Fruit fly (Drosophila melanogaster) whole organism, embryonic: ENCODE data around the gene CG8526.

Experiments
- Abd-B ChIP-seq: fragments of 200-800 bp; sonication (Bioruptor generic); optimal IDR thresholded peaks from 2 replicates; lab custom pipeline; 2018; ENCODE audit warnings: missing biosample characterization, mild to moderate bottlenecking, missing genetic modification characterization, moderate library complexity
- CG10267 ChIP-seq: fragments of 200-800 bp; sonication (Bioruptor generic); optimal IDR thresholded peaks from 2 replicates; lab custom pipeline; 2018; ENCODE audit warnings: missing biosample characterization, mild to moderate bottlenecking, missing genetic modification characterization, moderate library complexity
- CG10462 ChIP-seq: fragments of 200-800 bp; sonication (Bioruptor generic); optimal IDR thresholded peaks from 2 replicates; lab custom pipeline; 2016; ENCODE audit warnings: missing biosample characterization, missing genetic modification characterization
- CG10565 ChIP-seq: fragments of 200-800 bp; sonication (Bioruptor generic); optimal IDR thresholded peaks from 3 replicates; lab custom pipeline; 2016; ENCODE audit warnings: missing biosample characterization, mild to moderate bottlenecking, missing genetic modification characterization
- CG11247 ChIP-seq: fragments of 200-800 bp; sonication (Bioruptor generic); IDR thresholded peaks from 2 replicates; pipeline ENCODE4 v1.3.6; 2022; ENCODE audit warnings: missing biosample characterization, missing genetic modification characterization
- CG12236 ChIP-seq: fragments of 200-800 bp; sonication (Bioruptor generic); optimal IDR thresholded peaks from 2 replicates; lab custom pipeline; 2016; ENCODE audit warnings: missing biosample characterization, missing genetic modification characterization
- CG12744 ChIP-seq: fragments of 200-800 bp; sonication (Bioruptor generic); optimal IDR thresholded peaks from 2 replicates; lab custom pipeline; 2016; ENCODE audit warnings: missing biosample characterization, missing genetic modification characterization
- CG12942 ChIP-seq: fragments of 200-800 bp; sonication (Bioruptor generic); optimal IDR thresholded peaks from 3 replicates; lab custom pipeline; 2016; ENCODE audit warnings: missing biosample characterization, missing genetic modification characterization
- CG13894 ChIP-seq: fragments of 200-800 bp; sonication (Bioruptor generic); optimal IDR thresholded peaks from 3 replicates; lab custom pipeline; 2018; ENCODE audit warnings: missing biosample characterization, mild to moderate bottlenecking, missing genetic modification characterization, moderate library complexity
- CG15479 ChIP-seq: fragments of 200-800 bp; sonication (Bioruptor generic); optimal IDR thresholded peaks from 3 replicates; lab custom pipeline; 2019; ENCODE audit warnings: missing biosample characterization, mild to moderate bottlenecking, missing genetic modification characterization, moderate library complexity
- CG17568 ChIP-seq: fragments of 200-800 bp; sonication (Bioruptor generic); optimal IDR thresholded peaks from 2 replicates; lab custom pipeline; 2018; ENCODE audit warnings: missing biosample characterization, mild to moderate bottlenecking, missing genetic modification characterization, moderate library complexity
- CG2116 ChIP-seq: fragments of 200-800 bp; sonication (Bioruptor generic); optimal IDR thresholded peaks from 3 replicates; lab custom pipeline; 2018; ENCODE audit warnings: missing biosample characterization, mild to moderate bottlenecking, missing genetic modification characterization
- CG2129 ChIP-seq: fragments of 200-800 bp; sonication (Bioruptor generic); IDR thresholded peaks from 2 replicates; pipeline ENCODE4 v1.3.6; 2022; ENCODE audit warnings: missing biosample characterization, missing genetic modification characterization; ENCODE audit not compliant: partially characterized antibody
- CG2202 ChIP-seq: fragments of 200-800 bp; sonication (Bioruptor generic); optimal IDR thresholded peaks from 2 replicates; lab custom pipeline; 2018; ENCODE audit warnings: missing biosample characterization, mild to moderate bottlenecking, missing genetic modification characterization
- CG2889 ChIP-seq: fragments of 200-800 bp; sonication (Bioruptor generic); IDR thresholded peaks from 3 replicates; pipeline ENCODE4 v1.3.6; 2022; ENCODE audit warnings: missing biosample characterization, missing genetic modification characterization
- CG32767 ChIP-seq: fragments of 200-800 bp; sonication (Bioruptor generic); IDR thresholded peaks from 2 replicates; pipeline ENCODE4 v1.3.6; 2022; ENCODE audit warnings: missing biosample characterization, missing genetic modification characterization
- CG3407 ChIP-seq: fragments of 200-800 bp; sonication (Bioruptor generic); optimal IDR thresholded peaks from 2 replicates; lab custom pipeline; 2018; ENCODE audit warnings: missing biosample characterization, mild to moderate bottlenecking, missing genetic modification characterization
- CG5245 ChIP-seq: fragments of 200-800 bp; sonication (Bioruptor generic); optimal IDR thresholded peaks from 3 replicates; lab custom pipeline; 2016; ENCODE audit warnings: missing biosample characterization, missing genetic modification characterization
- CG6791 ChIP-seq: fragments of 200-800 bp; sonication (Bioruptor generic); IDR thresholded peaks from 3 replicates; pipeline ENCODE4 v1.3.6; 2022; ENCODE audit warnings: missing biosample characterization, missing genetic modification characterization; ENCODE audit not compliant: partially characterized antibody
- CG7357 ChIP-seq: fragments of 200-800 bp; sonication (Bioruptor generic); IDR thresholded peaks from 3 replicates; pipeline ENCODE4 v1.3.6; 2022; ENCODE audit warnings: missing biosample characterization, missing genetic modification characterization
- CG7556 ChIP-seq: fragments of 200-800 bp; sonication (Bioruptor generic); optimal IDR thresholded peaks from 2 replicates; lab custom pipeline; 2017; ENCODE audit warnings: missing biosample characterization, mild to moderate bottlenecking, missing genetic modification characterization
- CG7786 ChIP-seq: fragments of 200-800 bp; sonication (Bioruptor generic); optimal IDR thresholded peaks from 2 replicates; lab custom pipeline; 2016; ENCODE audit warnings: missing biosample characterization, missing genetic modification characterization
- CG8290 ChIP-seq, 3 experiments: fragments of 200-800 bp; sonication (Bioruptor generic); optimal IDR thresholded peaks; 2 replicates each; lab custom pipeline; 2016 to 2019; ENCODE audit warnings: missing biosample characterization in 3 of 3, missing genetic modification characterization in 3 of 3, mild to moderate bottlenecking in 2 of 3, moderate library complexity in 1 of 3
- CG8944 ChIP-seq: fragments of 200-800 bp; sonication (Bioruptor generic); optimal IDR thresholded peaks from 3 replicates; lab custom pipeline; 2016; ENCODE audit warnings: missing biosample characterization, missing genetic modification characterization
- CG9609 ChIP-seq: fragments of 200-800 bp; sonication (Bioruptor generic); optimal IDR thresholded peaks from 3 replicates; lab custom pipeline; 2016; ENCODE audit warnings: missing biosample characterization, missing genetic modification characterization
- Dbx ChIP-seq: fragments of 200-800 bp; sonication (Bioruptor generic); IDR thresholded peaks from 3 replicates; pipeline ENCODE4 v1.3.6; 2022; ENCODE audit warnings: missing biosample characterization, missing genetic modification characterization
- Dip2 ChIP-seq: fragments of 200-800 bp; sonication (Bioruptor generic); IDR thresholded peaks from 2 replicates; pipeline ENCODE4 v1.3.6; 2022; ENCODE audit warnings: missing biosample characterization, missing genetic modification characterization
- HHEX ChIP-seq: fragments of 200-800 bp; sonication (Bioruptor generic); optimal IDR thresholded peaks from 3 replicates; lab custom pipeline; 2017; ENCODE audit warnings: missing biosample characterization, mild to moderate bottlenecking, missing genetic modification characterization, missing genetic modification reagents
- Kr ChIP-seq: fragments of 200-800 bp; sonication (Bioruptor generic); optimal IDR thresholded peaks from 2 replicates; lab custom pipeline; 2017; ENCODE audit warnings: missing biosample characterization, mild to moderate bottlenecking, missing genetic modification characterization
- Lhr ChIP-seq: fragments of 200-800 bp; sonication (Bioruptor generic); optimal IDR thresholded peaks from 3 replicates; lab custom pipeline; 2017; ENCODE audit warnings: mild to moderate bottlenecking, missing biosample characterization, missing genetic modification reagents, missing genetic modification characterization
- MBD-R2 ChIP-seq: fragments of 200-800 bp; sonication (Bioruptor generic); IDR thresholded peaks from 2 replicates; pipeline ENCODE4 v1.3.6; 2022; ENCODE audit warnings: missing biosample characterization, missing genetic modification characterization
- Med ChIP-seq: fragments of 200-800 bp; sonication (Bioruptor generic); peaks from one replicate; lab custom pipeline; 2016; ENCODE audit warnings: missing biosample characterization, missing genetic modification characterization, mild to moderate bottlenecking, inconsistent platforms, moderate library complexity
- Myb ChIP-seq: fragments of 200-800 bp; sonication (Bioruptor generic); optimal IDR thresholded peaks from 2 replicates; lab custom pipeline; 2016; ENCODE audit warnings: missing biosample characterization, missing genetic modification characterization
- Ravus ChIP-seq: fragments of 200-800 bp; sonication (Bioruptor generic); IDR thresholded peaks from 2 replicates; pipeline ENCODE4 v1.3.6; 2022; ENCODE audit warnings: missing biosample characterization, missing genetic modification characterization
- Rx ChIP-seq: fragments of 200-800 bp; sonication (Bioruptor generic); IDR thresholded peaks from 2 replicates; pipeline ENCODE4 v1.3.6; 2022; ENCODE audit warnings: missing biosample characterization, missing genetic modification characterization
- Sox100B ChIP-seq: fragments of 200-800 bp; sonication (Bioruptor generic); optimal IDR thresholded peaks from 3 replicates; lab custom pipeline; 2018; ENCODE audit warnings: missing biosample characterization, mild to moderate bottlenecking, missing genetic modification characterization
- Sry-β ChIP-seq: fragments of 200-800 bp; sonication (Bioruptor generic); optimal IDR thresholded peaks from 2 replicates; lab custom pipeline; 2018; ENCODE audit warnings: missing biosample characterization, mild to moderate bottlenecking, missing genetic modification characterization, moderate library complexity
- chn ChIP-seq: fragments of 200-800 bp; sonication (Bioruptor generic); optimal IDR thresholded peaks from 2 replicates; lab custom pipeline; 2016; ENCODE audit warnings: missing biosample characterization, missing genetic modification characterization
- dm ChIP-seq: fragments of 200-800 bp; sonication (Bioruptor generic); optimal IDR thresholded peaks from 3 replicates; lab custom pipeline; 2016; ENCODE audit warnings: missing biosample characterization, missing genetic modification characterization
- h ChIP-seq: fragments of >200 bp; optimal IDR thresholded peaks from 2 replicates; lab custom pipeline; 2017
- hbn ChIP-seq: fragments of 200-800 bp; sonication (Bioruptor generic); IDR thresholded peaks from 2 replicates; pipeline ENCODE4 v1.3.6; 2022; ENCODE audit warnings: missing biosample characterization, missing genetic modification characterization; ENCODE audit not compliant: partially characterized antibody
- kni ChIP-seq: fragments of 200-800 bp; sonication (Bioruptor generic); optimal IDR thresholded peaks from 3 replicates; lab custom pipeline; 2017; ENCODE audit warnings: mild to moderate bottlenecking, missing biosample characterization, missing genetic modification reagents, missing genetic modification characterization
- mld ChIP-seq: fragments of 200-800 bp; sonication (Bioruptor generic); IDR thresholded peaks from 3 replicates; pipeline ENCODE4 v1.3.6; 2022; ENCODE audit warnings: missing biosample characterization, missing genetic modification characterization; ENCODE audit not compliant: partially characterized antibody
- salm ChIP-seq: fragments of 200-800 bp; sonication (Bioruptor generic); optimal IDR thresholded peaks from 2 replicates; lab custom pipeline; 2018; ENCODE audit warnings: missing biosample characterization, mild to moderate bottlenecking, missing genetic modification characterization
- sens ChIP-seq: fragments of 200-800 bp; sonication (Bioruptor generic); peaks from one replicate; lab custom pipeline; 2016; ENCODE audit warnings: missing biosample characterization, missing genetic modification characterization
- sima ChIP-seq: fragments of 200-800 bp; sonication (Bioruptor generic); optimal IDR thresholded peaks from 2 replicates; lab custom pipeline; 2016; ENCODE audit warnings: missing biosample characterization, missing genetic modification characterization
- sisA ChIP-seq: fragments of 200-800 bp; sonication (Bioruptor generic); IDR thresholded peaks from 2 replicates; pipeline ENCODE4 v1.3.6; 2022; ENCODE audit warnings: missing biosample characterization, missing genetic modification characterization
- stc ChIP-seq: fragments of 200-800 bp; sonication (Bioruptor generic); IDR thresholded peaks from 2 replicates; pipeline ENCODE4 v1.3.6; 2022; ENCODE audit warnings: missing biosample characterization, missing genetic modification characterization
- unpg ChIP-seq: fragments of 200-800 bp; sonication (Bioruptor generic); optimal IDR thresholded peaks from 3 replicates; lab custom pipeline; 2018; ENCODE audit warnings: missing biosample characterization, mild to moderate bottlenecking, missing genetic modification characterization, moderate library complexity
- usp ChIP-seq: fragments of >200 bp; optimal IDR thresholded peaks from 2 replicates; lab custom pipeline; 2017; ENCODE audit warnings: missing biosample characterization, missing genetic modification characterization
- zfh1 ChIP-seq: fragments of 200-800 bp; sonication (Bioruptor generic); IDR thresholded peaks from 3 replicates; pipeline ENCODE4 v1.3.6; 2022; ENCODE audit warnings: missing biosample characterization, missing genetic modification characterization

Gene CG8526

dm6 chr3R:9771519-9771972 lies 29.5 kb upstream of the CG8526 start, which contains the start of gene CG9471 (continued):
- TF ChIP-seq CG2202 (tag; lab: Kevin White, UChicago) (peak; percentile 76), CG13894 (tag; lab: Kevin White, UChicago) (peak; percentile 87), Rx (peak; percentile 90), h (no peak), CG15479 (GFP tag; lab: Kevin White, UChicago) (no peak), Abd-B (GFP tag; lab: Kevin White, UChicago) (peak; percentile 90), CG17568 (GFP tag; lab: Kevin White, UChicago) (no peak), CG3407 (GFP tag; lab: Kevin White, UChicago) (peak; percentile 75), CG8944 (GFP tag; lab: Kevin White, UChicago) (peak; percentile 88), stc (GFP tag; lab: Robert Waterston, UW) (peak; percentile 94), Sry-β (peak; percentile 10), CG2129 (GFP tag; lab: Robert Waterston, UW) (no peak), kni (GFP tag; lab: Kevin White, UChicago) (peak; percentile 30), salm (tag; lab: Kevin White, UChicago) (peak; percentile 87), CG2889 (GFP tag; lab: Robert Waterston, UW) (peak; percentile 89), CG7357 (GFP tag; lab: Robert Waterston, UW) (peak; percentile 83), CG12942 (peak; percentile 88), dm (GFP tag; lab: Kevin White, UChicago) (peak; percentile 68), chn (peak; percentile 90), Med (peak; percentile 96), CG2116 (GFP tag; lab: Kevin White, UChicago) (peak; percentile 69), Lhr (GFP tag; lab: Kevin White, UChicago) (peak; percentile 34), hbn (GFP tag; lab: Robert Waterston, UW) (no peak), CG7556 (peak; percentile 90), sisA (GFP tag; lab: Robert Waterston, UW) (peak; percentile 93), Myb (GFP tag; lab: Kevin White, UChicago) (peak; percentile 74), mld (no peak), Dbx (GFP tag; lab: Robert Waterston, UW) (peak; percentile 91), Sox100B (GFP tag; lab: Kevin White, UChicago) (peak; percentile 85), CG32767 (peak; percentile 88; the same call in 1 of the 2 replicates), CG9609 (GFP tag; lab: Kevin White, UChicago) (peak; percentile 84), zfh1 (GFP tag; lab: Robert Waterston, UW) (peak; percentile 90), Kr (GFP tag; lab: Kevin White, UChicago) (no peak), CG12236 (GFP tag; lab: Kevin White, UChicago) (peak; percentile 81), CG6791 (GFP tag; lab: Robert Waterston, UW) (no peak), CG11247 (GFP tag; lab: Robert Waterston, UW) (peak; percentile 90), CG12744 (GFP tag; lab: Kevin White, UChicago) (peak; percentile 83), sima (peak; percentile 7), Ravus (GFP tag; lab: Robert Waterston, UW) (peak; percentile 76), CG5245 (GFP tag; lab: Kevin White, UChicago) (peak; percentile 77), CG10565 (GFP tag; lab: Kevin White, UChicago) (peak; percentile 64), CG8290 (GFP tag; optimal IDR thresholded peaks at IDR 0.05; lab: Kevin White, UChicago) (peak; percentile 81), CG8290 (tag; optimal IDR thresholded peaks at IDR 0.05; lab: Kevin White, UChicago) (peak in 1 of 2 experiments; percentile 79), CG7786 (GFP tag; lab: Kevin White, UChicago) (peak; percentile 93), CG10267 (tag; lab: Kevin White, UChicago) (peak; percentile 89), MBD-R2 (GFP tag; lab: Robert Waterston, UW) (peak; percentile 79), unpg (peak; percentile 94), HHEX (GFP tag; lab: Kevin White, UChicago) (peak; percentile 93), usp (GFP tag; lab: Kevin White, UChicago) (no peak), Dip2 (GFP tag; lab: Robert Waterston, UW) (peak; percentile 25; the same call in 1 of the 2 replicates), sens (GFP tag; lab: Kevin White, UChicago) (peak; percentile 98), CG10462 (GFP tag; lab: Kevin White, UChicago) (peak; percentile 83)
